Fruit fly (Drosophila melanogaster) whole organism, embryonic: ENCODE results near the gene mbt.

ENCODE experiments used
- Asciz ChIP-seq: fragments of 200-800 bp; sonication (Bioruptor generic); optimal IDR thresholded peaks from 2 replicates; lab custom pipeline; 2017; ENCODE audit warnings: missing biosample characterization, mild to moderate bottlenecking, missing genetic modification characterization, missing genetic modification reagents
- Awh ChIP-seq: fragments of 200-800 bp; sonication (Bioruptor generic); IDR thresholded peaks from 2 replicates; pipeline ENCODE4, ENCODE4 v1.3.6; 2022; ENCODE audit warnings: missing biosample characterization, missing genetic modification characterization
- CG10462 ChIP-seq: fragments of 200-800 bp; sonication (Bioruptor generic); optimal IDR thresholded peaks from 2 replicates; lab custom pipeline; 2016; ENCODE audit warnings: missing biosample characterization, missing genetic modification characterization
- CG11093 ChIP-seq: fragments of 200-800 bp; sonication (Bioruptor generic); IDR thresholded peaks from 3 replicates; pipeline ENCODE4 v1.3.6; 2022; ENCODE audit warnings: missing biosample characterization, missing genetic modification characterization
- CG12391 ChIP-seq: fragments of 200-800 bp; sonication (Bioruptor generic); optimal IDR thresholded peaks from 3 replicates; lab custom pipeline; 2018; ENCODE audit warnings: missing biosample characterization, mild to moderate bottlenecking, missing genetic modification characterization, moderate library complexity
- CG12769 ChIP-seq: fragments of 200-800 bp; sonication (Bioruptor generic); optimal IDR thresholded peaks from 2 replicates; lab custom pipeline; 2019; ENCODE audit warnings: missing biosample characterization, mild to moderate bottlenecking, missing genetic modification characterization, moderate library complexity
- CG15269 ChIP-seq: fragments of 200-800 bp; sonication (Bioruptor generic); optimal IDR thresholded peaks from 2 replicates; lab custom pipeline; 2018; ENCODE audit warnings: missing biosample characterization, mild to moderate bottlenecking, missing genetic modification characterization, moderate library complexity
- CG17912 ChIP-seq: fragments of 200-800 bp; sonication (Bioruptor generic); optimal IDR thresholded peaks from 2 replicates; lab custom pipeline; 2018; ENCODE audit warnings: missing biosample characterization, mild to moderate bottlenecking, missing genetic modification characterization
- CG18262 ChIP-seq: fragments of 200-800 bp; optimal IDR thresholded peaks from 3 replicates; lab custom pipeline; 2019; ENCODE audit warnings: missing biosample characterization, mild to moderate bottlenecking, missing genetic modification characterization, moderate library complexity
- CG1832 ChIP-seq: fragments of 200-800 bp; sonication (Bioruptor generic); optimal IDR thresholded peaks from 2 replicates; lab custom pipeline; 2017; ENCODE audit warnings: missing biosample characterization, mild to moderate bottlenecking, missing genetic modification characterization, inconsistent platforms
- CG3281 ChIP-seq: fragments of 200-800 bp; sonication (Bioruptor generic); optimal IDR thresholded peaks from 3 replicates; lab custom pipeline; 2017; ENCODE audit warnings: missing biosample characterization, mild to moderate bottlenecking, missing genetic modification characterization
- CG34422 ChIP-seq: fragments of 200-800 bp; sonication (Bioruptor generic); IDR thresholded peaks from 3 replicates; pipeline ENCODE4 v1.3.6; 2022; ENCODE audit warnings: missing biosample characterization, missing genetic modification characterization
- CG4424 ChIP-seq: fragments of 200-800 bp; sonication (Bioruptor generic); optimal IDR thresholded peaks from 3 replicates; lab custom pipeline; 2016; ENCODE audit warnings: missing biosample characterization, missing genetic modification characterization
- CG6765 ChIP-seq: fragments of 200-800 bp; sonication (Bioruptor generic); optimal IDR thresholded peaks from 3 replicates; lab custom pipeline; 2017; ENCODE audit warnings: missing biosample characterization, mild to moderate bottlenecking, missing genetic modification characterization
- CG7556 ChIP-seq: fragments of 200-800 bp; sonication (Bioruptor generic); optimal IDR thresholded peaks from 2 replicates; lab custom pipeline; 2017; ENCODE audit warnings: missing biosample characterization, mild to moderate bottlenecking, missing genetic modification characterization
- CG8924 ChIP-seq: fragments of 200-800 bp; optimal IDR thresholded peaks from 3 replicates; lab custom pipeline; 2019; ENCODE audit warnings: missing biosample characterization, mild to moderate bottlenecking, missing genetic modification characterization, moderate library complexity
- CG9876 ChIP-seq: fragments of 200-800 bp; sonication (Bioruptor generic); optimal IDR thresholded peaks from 2 replicates; lab custom pipeline; 2016; ENCODE audit warnings: missing biosample characterization, missing genetic modification characterization
- D ChIP-seq, 2 experiments: fragments of 200-800 bp in 1 of 2; fragments of >200 bp in 1 of 2; sonication (Bioruptor generic) in 1 of 2; optimal IDR thresholded peaks; 2 replicates in 1 of 2; 3 replicates in 1 of 2; lab custom pipeline; 2017; ENCODE audit warnings: mild to moderate bottlenecking in 1 of 2, missing biosample characterization in 1 of 2, missing genetic modification characterization in 1 of 2, missing genetic modification reagents in 1 of 2
- ERR ChIP-seq: fragments of 200-800 bp; sonication (Bioruptor generic); optimal IDR thresholded peaks from 2 replicates; lab custom pipeline; 2016; ENCODE audit warnings: missing biosample characterization, missing genetic modification characterization
- GATAe ChIP-seq: fragments of 200-800 bp; sonication (Bioruptor generic); conservative IDR thresholded peaks from 2 replicates; pipeline ENCODE4 v1.3.6; 2022; ENCODE audit warnings: missing biosample characterization, missing genetic modification characterization
- HLH3B ChIP-seq: fragments of 200-800 bp; sonication (Bioruptor generic); IDR thresholded peaks from 2 replicates; pipeline ENCODE4 v1.3.6; 2022; ENCODE audit warnings: missing biosample characterization, missing genetic modification characterization
- Hand ChIP-seq: fragments of 200-800 bp; sonication (Bioruptor generic); optimal IDR thresholded peaks from 2 replicates; lab custom pipeline; 2017; ENCODE audit warnings: mild to moderate bottlenecking, missing biosample characterization, missing genetic modification reagents, missing genetic modification characterization
- Hr3 ChIP-seq: fragments of 200-800 bp; sonication (Bioruptor generic); optimal IDR thresholded peaks from 3 replicates; lab custom pipeline; 2016; ENCODE audit warnings: missing biosample characterization, missing genetic modification characterization
- Mes4 ChIP-seq: fragments of 200-800 bp; sonication (Bioruptor generic); optimal IDR thresholded peaks from 2 replicates; lab custom pipeline; 2016; ENCODE audit warnings: missing biosample characterization, missing genetic modification characterization
- Nf-YB ChIP-seq: fragments of 200-800 bp; sonication (Bioruptor generic); optimal IDR thresholded peaks from 3 replicates; lab custom pipeline; 2019; ENCODE audit warnings: missing biosample characterization, mild to moderate bottlenecking, missing genetic modification characterization, moderate library complexity
- PHDP ChIP-seq: fragments of 200-800 bp; sonication (Bioruptor generic); optimal IDR thresholded peaks from 3 replicates; lab custom pipeline; 2018; ENCODE audit warnings: missing biosample characterization, mild to moderate bottlenecking, missing genetic modification characterization, moderate library complexity
- Ravus ChIP-seq: fragments of 200-800 bp; sonication (Bioruptor generic); IDR thresholded peaks from 2 replicates; pipeline ENCODE4 v1.3.6; 2022; ENCODE audit warnings: missing biosample characterization, missing genetic modification characterization
- Scr ChIP-seq: fragments of 200-800 bp; sonication (Bioruptor generic); IDR thresholded peaks from 2 replicates; pipeline ENCODE4 v1.3.6; 2022; ENCODE audit warnings: missing biosample characterization, missing genetic modification characterization; ENCODE audit not compliant: partially characterized antibody
- Sox100B ChIP-seq: fragments of 200-800 bp; sonication (Bioruptor generic); optimal IDR thresholded peaks from 3 replicates; lab custom pipeline; 2018; ENCODE audit warnings: missing biosample characterization, mild to moderate bottlenecking, missing genetic modification characterization
- Sry-δ ChIP-seq: fragments of 200-800 bp; sonication (Bioruptor generic); optimal IDR thresholded peaks from 2 replicates; lab custom pipeline; 2016; ENCODE audit warnings: missing biosample characterization, missing genetic modification characterization
- amos ChIP-seq: fragments of 200-800 bp; sonication (Bioruptor generic); IDR thresholded peaks from 2 replicates; pipeline ENCODE4 v1.3.6; 2022; ENCODE audit warnings: missing biosample characterization, missing genetic modification characterization; ENCODE audit not compliant: partially characterized antibody
- ato ChIP-seq: fragments of 200-800 bp; sonication (Bioruptor generic); IDR thresholded peaks from 2 replicates; pipeline ENCODE4 v1.3.6; 2022; ENCODE audit warnings: missing biosample characterization, missing genetic modification characterization; ENCODE audit not compliant: partially characterized antibody
- chm ChIP-seq: fragments of 200-800 bp; sonication (Bioruptor generic); IDR thresholded peaks from 2 replicates; pipeline ENCODE4 v1.3.6; 2022; ENCODE audit warnings: missing biosample characterization, missing genetic modification characterization
- chn ChIP-seq: fragments of 200-800 bp; sonication (Bioruptor generic); optimal IDR thresholded peaks from 2 replicates; lab custom pipeline; 2016; ENCODE audit warnings: missing biosample characterization, missing genetic modification characterization
- crol ChIP-seq: fragments of 200-800 bp; sonication (Bioruptor generic); IDR thresholded peaks from 2 replicates; pipeline ENCODE4 v1.3.6; 2022; ENCODE audit warnings: missing biosample characterization, missing genetic modification characterization
- ems ChIP-seq: fragments of 200-800 bp; sonication (Bioruptor generic); optimal IDR thresholded peaks from 3 replicates; lab custom pipeline; 2016; ENCODE audit warnings: missing biosample characterization, missing genetic modification characterization
- eyg ChIP-seq: fragments of 200-800 bp; sonication (Bioruptor generic); optimal IDR thresholded peaks from 3 replicates; lab custom pipeline; 2016; ENCODE audit warnings: missing biosample characterization, missing genetic modification characterization
- gcm2 ChIP-seq: fragments of 200-800 bp; sonication (Bioruptor generic); optimal IDR thresholded peaks from 2 replicates; lab custom pipeline; 2016; ENCODE audit warnings: missing biosample characterization, missing genetic modification characterization
- gfzf ChIP-seq: fragments of 200-800 bp; sonication (Bioruptor generic); optimal IDR thresholded peaks from 2 replicates; lab custom pipeline; 2016; ENCODE audit warnings: missing biosample characterization, mild to moderate bottlenecking, missing genetic modification characterization, moderate library complexity
- jing ChIP-seq: fragments of 200-800 bp; sonication (Bioruptor generic); optimal IDR thresholded peaks from 2 replicates; lab custom pipeline; 2018; ENCODE audit warnings: missing biosample characterization, mild to moderate bottlenecking, missing genetic modification characterization
- mam ChIP-seq: fragments of 200-800 bp; sonication (Bioruptor generic); optimal IDR thresholded peaks from 3 replicates; lab custom pipeline; 2016; ENCODE audit warnings: missing biosample characterization, missing genetic modification characterization
- oc ChIP-seq: fragments of 200-800 bp; sonication (Bioruptor generic); optimal IDR thresholded peaks from 2 replicates; lab custom pipeline; 2018; ENCODE audit warnings: missing biosample characterization, mild to moderate bottlenecking, missing genetic modification characterization, moderate library complexity
- row ChIP-seq: fragments of 200-800 bp; sonication (Bioruptor generic); IDR thresholded peaks from 3 replicates; pipeline ENCODE4 v1.3.6; 2022; ENCODE audit warnings: missing biosample characterization, missing genetic modification characterization
- sens-2 ChIP-seq: fragments of 200-800 bp; sonication (Bioruptor generic); IDR thresholded peaks from 2 replicates; pipeline ENCODE4 v1.3.6; 2022; ENCODE audit warnings: missing biosample characterization, missing genetic modification characterization
- ssp ChIP-seq: fragments of 200-800 bp; sonication (Bioruptor generic); IDR thresholded peaks from 2 replicates; pipeline ENCODE4 v1.3.6; 2022; ENCODE audit warnings: missing biosample characterization, missing genetic modification characterization
- tll ChIP-seq, 2 experiments: fragments of 200-800 bp in 1 of 2; fragments of >200 bp in 1 of 2; sonication (Bioruptor generic) in 1 of 2; optimal IDR thresholded peaks; 2 replicates each; lab custom pipeline; 2017 to 2019; ENCODE audit warnings: missing biosample characterization in 2 of 2, missing genetic modification characterization in 2 of 2, mild to moderate bottlenecking in 1 of 2, moderate library complexity in 1 of 2
- wdn ChIP-seq: fragments of 200-800 bp; sonication (Bioruptor generic); IDR thresholded peaks from 2 replicates; pipeline ENCODE4 v1.3.6; 2022; ENCODE audit warnings: missing biosample characterization, missing genetic modification characterization

Gene mbt

DNA sequence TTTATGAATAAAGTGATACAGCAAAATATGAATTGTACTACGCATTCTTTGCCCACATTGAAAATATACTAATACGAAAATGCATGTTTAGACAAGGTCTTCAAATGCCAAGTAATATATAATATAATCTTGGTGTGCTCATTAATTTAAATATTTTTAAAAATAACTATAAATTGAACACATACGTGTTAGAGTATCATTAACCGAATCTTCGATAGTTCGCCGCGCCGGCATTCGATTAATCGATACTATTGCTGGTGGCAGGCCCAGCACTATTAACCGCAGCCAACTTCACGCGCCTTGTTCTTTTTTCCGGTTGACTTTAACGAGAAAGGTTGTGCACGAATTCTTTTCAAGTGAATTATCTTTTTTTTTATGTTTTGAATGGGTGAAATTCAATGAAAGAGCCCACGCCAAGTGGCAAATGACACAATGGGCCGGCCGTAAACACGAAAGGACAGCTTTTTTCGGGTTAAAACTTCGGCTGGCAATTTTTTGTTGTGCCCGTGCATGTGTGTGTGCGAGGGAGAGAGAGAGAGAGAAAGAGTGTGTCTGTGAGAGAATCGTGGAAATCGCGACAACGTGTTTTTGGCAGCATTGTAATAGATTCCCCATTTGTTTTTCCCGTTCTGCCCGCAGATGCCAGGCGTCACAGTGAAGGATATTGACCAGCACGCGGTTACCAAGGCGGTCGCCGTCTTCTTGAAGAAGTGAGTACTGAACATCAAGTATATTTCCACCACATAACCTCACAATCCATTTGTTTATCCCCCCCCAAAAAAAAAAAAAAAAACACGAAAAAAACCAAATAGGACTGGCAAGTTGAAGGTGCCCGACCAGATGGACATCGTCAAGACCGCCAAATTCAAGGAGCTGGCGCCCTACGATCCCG lies 27.4 kb downstream of the mbt start, which contains the start of gene RpS19a (continued):
- TF ChIP-seq gfzf (no peak), Hr3 (GFP tag; lab: Kevin White, UChicago) (no peak), CG9876 (GFP tag; lab: Kevin White, UChicago) (peak; percentile 58), jing (GFP tag; lab: Kevin White, UChicago) (no peak), GATAe (GFP tag; lab: Robert Waterston, UW) (no peak; the same call in 1 of the 2 replicates), CG11093 (no peak), crol (GFP tag; lab: Robert Waterston, UW) (0 out of 2 replicates have a peak, but pooled peaks have one; percentile 21), Ravus (no peak), HLH3B (GFP tag; lab: Robert Waterston, UW) (peak; percentile 56), row (GFP tag; lab: Robert Waterston, UW) (peak; percentile 24; the same call in 1 of the 3 replicates), wdn (GFP tag; lab: Robert Waterston, UW) (peak; percentile 57), Sox100B (GFP tag; lab: Kevin White, UChicago) (peak; percentile 86), CG12391 (tag; lab: Kevin White, UChicago) (peak; percentile 72), oc (no peak), CG1832 (GFP tag; lab: Kevin White, UChicago) (peak; percentile 53), ems (GFP tag; lab: Kevin White, UChicago) (peak; percentile 15), ERR (GFP tag; lab: Kevin White, UChicago) (no peak), mam (GFP tag; lab: Kevin White, UChicago) (no peak), CG8924 (tag; lab: Kevin White, UChicago) (peak; percentile 51), Mes4 (peak; percentile 66), sens-2 (GFP tag; lab: Robert Waterston, UW) (peak; percentile 81), D (optimal IDR thresholded peaks at IDR 0.05; lab: Kevin White, UChicago) (no peak), D (GFP tag; optimal IDR thresholded peaks at IDR 0.05; lab: Kevin White, UChicago) (peak; percentile 66), Awh (GFP tag; lab: Robert Waterston, UW) (peak; percentile 75), Hand (GFP tag; lab: Kevin White, UChicago) (peak; percentile 88), Sry-δ (GFP tag; lab: Kevin White, UChicago) (peak; percentile 72), tll (GFP tag; optimal IDR thresholded peaks at IDR 0.05; lab: Kevin White, UChicago) (peak in 1 of 2 experiments; percentile 85), CG18262 (peak; percentile 60), Nf-YB (peak; percentile 55), CG15269 (tag; lab: Kevin White, UChicago) (peak; percentile 74), ssp (no peak; the same call in 1 of the 2 replicates), eyg (peak; percentile 46), chn (GFP tag; lab: Kevin White, UChicago) (peak; percentile 20), gcm2 (GFP tag; lab: Kevin White, UChicago) (peak; percentile 36), CG34422 (GFP tag; lab: Robert Waterston, UW) (peak; percentile 48; the same call in 1 of the 3 replicates), CG7556 (GFP tag; lab: Kevin White, UChicago) (peak; percentile 72), Scr (GFP tag; lab: Robert Waterston, UW) (peak; percentile 66; the same call in 1 of the 2 replicates), Asciz (GFP tag; lab: Kevin White, UChicago) (peak; percentile 85), CG12769 (tag; lab: Kevin White, UChicago) (peak; percentile 53), ato (0 out of 2 replicates have a peak, but pooled peaks have one; percentile 39), chm (GFP tag; lab: Robert Waterston, UW) (peak; percentile 88), CG4424 (GFP tag; lab: Kevin White, UChicago) (peak; percentile 76), PHDP (peak; percentile 77), CG10462 (GFP tag; lab: Kevin White, UChicago) (no peak), CG17912 (GFP tag; lab: Kevin White, UChicago) (peak; percentile 94), amos (GFP tag; lab: Robert Waterston, UW) (peak; percentile 3; the same call in 1 of the 2 replicates), CG3281 (GFP tag; lab: Kevin White, UChicago) (peak; percentile 87), CG6765 (GFP tag; lab: Kevin White, UChicago) (peak; percentile 89)
